Worm (Caenorhabditis elegans) whole organism, L4 larva: ENCODE results near the gene ceh-14.

Experiments
- daf-12 ChIP-seq: fragments of 150-350 bp; optimal IDR thresholded peaks from 2 replicates; lab custom pipeline; 2014; ENCODE audit warnings: missing biosample characterization, missing genetic modification reagents, missing genetic modification characterization
- lin-39 ChIP-seq: fragments of 150-350 bp; optimal IDR thresholded peaks from 2 replicates; lab custom pipeline; 2014; ENCODE audit warnings: missing biosample characterization, missing genetic modification reagents, missing genetic modification characterization
- nhr-76 ChIP-seq: fragments of 150-350 bp; optimal IDR thresholded peaks from 2 replicates; lab custom pipeline; 2014; ENCODE audit warnings: missing biosample characterization, missing genetic modification characterization
- nhr-77 ChIP-seq: fragments of 150-350 bp; optimal IDR thresholded peaks from 2 replicates; lab custom pipeline; 2014; ENCODE audit warnings: missing biosample characterization, missing genetic modification characterization
- tag-97 ChIP-seq: fragments of 200-800 bp; sonication (Bioruptor generic); IDR thresholded peaks from 2 replicates; pipeline ENCODE4 v1.3.6; 2022; ENCODE audit warnings: missing genetic modification characterization, missing compliant biosample characterization
- unc-62 ChIP-seq, 3 experiments: fragments of 150-350 bp in 1 of 3; sonication (generic microtip); optimal IDR thresholded peaks in 2 of 3; peaks in 1 of 3; 1 replicate in 1 of 3; 2 replicates in 2 of 3; lab custom pipeline; 2014 to 2017; ENCODE audit warnings: missing biosample characterization in 3 of 3, missing genetic modification characterization in 3 of 3, missing genetic modification reagents in 3 of 3, missing genotype in 1 of 3

- TF ChIP-seq nhr-76 (tag; lab: Kevin White, UChicago) (no peak), unc-62 (GFP tag; optimal IDR thresholded peaks at IDR 0.05 in 1 of 2; lab: Kevin White, UChicago) (no peak), unc-62 (tag; optimal IDR thresholded peaks at IDR 0.05; lab: Kevin White, UChicago) (no peak), lin-39 (tag; lab: Kevin White, UChicago) (no peak), nhr-77 (tag; lab: Kevin White, UChicago) (no peak), daf-12 (tag; lab: Kevin White, UChicago) (no peak), tag-97 (no peak)
These were observed 25.4 kb downstream of the ceh-14 start for ce11 chrX:7507141-7507540.
